Fruit fly (Drosophila melanogaster): Measurements from ENCODE around the gene Or65b.
A peak's percentile ranks its signal among the peaks of the same experiment; 100 is the strongest.

Or65b gene

dm6 chr3L:6352232-6352631, 26.8 kb downstream of the Or65b start, which contains the start of gene CG13300 (continued):
- TF ChIP-seq CG4360 (GFP tag; IDR thresholded peaks at IDR 0.05), result peak; percentile 52; the same call in 1 of the 2 replicates
- peak; percentile 59 for TF ChIP-seq abd-A (tag; optimal IDR thresholded peaks at IDR 0.05)
- no peak for TF ChIP-seq HLH3B (GFP tag; IDR thresholded peaks at IDR 0.05)
- TF ChIP-seq schlank (tag; optimal IDR thresholded peaks at IDR 0.05), result no peak
- TF ChIP-seq fd96Cb (tag; optimal IDR thresholded peaks at IDR 0.05), result no peak
- peak; percentile 63; the same call in 1 of the 3 replicates for TF ChIP-seq CG34224 (GFP tag; IDR thresholded peaks at IDR 0.05; ENCODE audit: partially characterized antibody)
- TF ChIP-seq tna (GFP tag; IDR thresholded peaks at IDR 0.05; ENCODE audit: partially characterized antibody), result peak; percentile 58; the same call in 1 of the 2 replicates
- peak; percentile 74 for TF ChIP-seq Opbp (GFP tag; IDR thresholded peaks at IDR 0.05; ENCODE audit: partially characterized antibody)
- no peak for TF ChIP-seq CG17385 (GFP tag; optimal IDR thresholded peaks at IDR 0.05)
- TF ChIP-seq chm (GFP tag; IDR thresholded peaks at IDR 0.05), result peak; percentile 89
- TF ChIP-seq Atf3 (GFP tag; optimal IDR thresholded peaks at IDR 0.05), result no peak
- peak; percentile 14 for TF ChIP-seq CG1603 (tag; optimal IDR thresholded peaks at IDR 0.05)
- no peak for TF ChIP-seq pzg (GFP tag; optimal IDR thresholded peaks at IDR 0.05)
- 0 out of 3 replicates have a peak, but pooled peaks have one; percentile 55 for TF ChIP-seq CG2199 (GFP tag; IDR thresholded peaks at IDR 0.05)
- peak; percentile 11 for TF ChIP-seq CG13296 (GFP tag; optimal IDR thresholded peaks at IDR 0.05)
- TF ChIP-seq CG5245 (GFP tag; optimal IDR thresholded peaks at IDR 0.05), result no peak
- TF ChIP-seq Hmr (GFP tag; optimal IDR thresholded peaks at IDR 0.05), result peak; percentile 5
- TF ChIP-seq CG6791 (GFP tag; IDR thresholded peaks at IDR 0.05; ENCODE audit: partially characterized antibody), result peak; percentile 59
- TF ChIP-seq Stat92E (GFP tag; optimal IDR thresholded peaks at IDR 0.05), result peak in 1 of 3 experiments; percentile 38
- TF ChIP-seq MTF-1 (GFP tag; optimal IDR thresholded peaks at IDR 0.05; ENCODE audit: borderline replicate concordance), result peak; percentile 47
- TF ChIP-seq Gug (GFP tag; IDR thresholded peaks at IDR 0.05), result no peak
- TF ChIP-seq nom (GFP tag; optimal IDR thresholded peaks at IDR 0.05), result peak; percentile 80
- TF ChIP-seq zen2 (GFP tag; IDR thresholded peaks at IDR 0.05; ENCODE audit: partially characterized antibody), result peak; percentile 81; the same call in 2 of the 3 replicates
- peak; percentile 24; the same call in 1 of the 3 replicates for TF ChIP-seq CG14860 (GFP tag; IDR thresholded peaks at IDR 0.05; ENCODE audit: partially characterized antibody)
- TF ChIP-seq zfh1 (GFP tag; IDR thresholded peaks at IDR 0.05), result 0 out of 3 replicates have a peak, but pooled peaks have one; percentile 28
- TF ChIP-seq Drgx (GFP tag; IDR thresholded peaks at IDR 0.05), result 0 out of 2 replicates have a peak, but pooled peaks have one; percentile 31
- peak; percentile 19; the same call in 1 of the 2 replicates for TF ChIP-seq CG5953 (GFP tag; IDR thresholded peaks at IDR 0.05)
- peak; percentile 98 for TF ChIP-seq Jarid2 (GFP tag; optimal IDR thresholded peaks at IDR 0.05)
- TF ChIP-seq pfk (GFP tag; optimal IDR thresholded peaks at IDR 0.05), result peak; percentile 99
- no peak for TF ChIP-seq Tbp (GFP tag; optimal IDR thresholded peaks at IDR 0.05)
- TF ChIP-seq ken (GFP tag; IDR thresholded peaks at IDR 0.05), result no peak
- no peak for TF ChIP-seq CG31365 (tag; optimal IDR thresholded peaks at IDR 0.05)
- TF ChIP-seq so (GFP tag; IDR thresholded peaks at IDR 0.05), result peak; percentile 10; the same call in 1 of the 3 replicates
- TF ChIP-seq CG6689 (GFP tag; IDR thresholded peaks at IDR 0.05), result no peak
- TF ChIP-seq CG16779 (GFP tag; IDR thresholded peaks at IDR 0.05), result no peak
- no peak for TF ChIP-seq NK7.1 (GFP tag; optimal IDR thresholded peaks at IDR 0.05)
- peak; percentile 19 for TF ChIP-seq CG10979 (tag; optimal IDR thresholded peaks at IDR 0.05)
- peak; percentile 51; the same call in 1 of the 2 replicates for TF ChIP-seq stc (GFP tag; IDR thresholded peaks at IDR 0.05)
- peak; percentile 28 for TF ChIP-seq CG12071 (GFP tag; optimal IDR thresholded peaks at IDR 0.05)
- TF ChIP-seq CG11085 (GFP tag; IDR thresholded peaks at IDR 0.05), result no peak
- TF ChIP-seq CG11504 (tag; optimal IDR thresholded peaks at IDR 0.05), result peak; percentile 97
- TF ChIP-seq CG12299 (tag; optimal IDR thresholded peaks at IDR 0.05), result peak; percentile 33
- TF ChIP-seq ash1 (GFP tag; optimal IDR thresholded peaks at IDR 0.05), result no peak
- peak; percentile 99 for TF ChIP-seq z (GFP tag; IDR thresholded peaks at IDR 0.05)
- peak; percentile 91; the same call in 3 of the 4 replicates for TF ChIP-seq chinmo (GFP tag; IDR thresholded peaks at IDR 0.05; ENCODE audit: partially characterized antibody)
- TF ChIP-seq lab (GFP tag; optimal IDR thresholded peaks at IDR 0.05), result peak; percentile 42
- TF ChIP-seq Awh (GFP tag; IDR thresholded peaks at IDR 0.05), result peak; percentile 27; the same call in 1 of the 2 replicates
- TF ChIP-seq CG18476 (GFP tag; optimal IDR thresholded peaks at IDR 0.05), result no peak
- no peak for TF ChIP-seq crol (GFP tag; IDR thresholded peaks at IDR 0.05)
